Fruit fly (Drosophila melanogaster): ENCODE measurements around the gene CG4911.

dm6 chr3L:9047062-9047461 lies 25.5 kb downstream of the CG4911 start, which contains the start of gene Argk2:
- TF ChIP-seq psq (GFP tag; optimal IDR thresholded peaks at IDR 0.05) (no peak), dsf (GFP tag; optimal IDR thresholded peaks at IDR 0.05; ENCODE audit: borderline replicate concordance) (no peak), fru (GFP tag; optimal IDR thresholded peaks at IDR 0.05) (no peak)

Measured in whole organism, wandering third instar larva.